Fruit fly (Drosophila melanogaster) whole organism, embryonic: Measurements from ENCODE around the gene Cip4.
A peak's percentile ranks its signal among the peaks of the same experiment; 100 is the strongest.

Experiments used
- Asciz ChIP-seq: fragments of 200-800 bp; sonication (Bioruptor generic); optimal IDR thresholded peaks from 2 replicates; lab custom pipeline; 2017; ENCODE audit warnings: missing biosample characterization, mild to moderate bottlenecking, missing genetic modification characterization, missing genetic modification reagents
- Bteb2 ChIP-seq: fragments of 200-800 bp; sonication (Bioruptor generic); optimal IDR thresholded peaks from 2 replicates; lab custom pipeline; 2016; ENCODE audit warnings: missing biosample characterization, missing genetic modification characterization
- CG11085 ChIP-seq: fragments of 200-800 bp; sonication (Bioruptor generic); IDR thresholded peaks from 2 replicates; pipeline ENCODE4 v1.3.6; 2022; ENCODE audit warnings: missing biosample characterization, missing genetic modification characterization
- CG11695 ChIP-seq: fragments of 200-800 bp; sonication (Bioruptor generic); IDR thresholded peaks from 3 replicates; pipeline ENCODE4 v1.3.6; 2022; ENCODE audit warnings: missing biosample characterization, missing genetic modification characterization
- CG12155 ChIP-seq: fragments of 200-800 bp; sonication (Bioruptor generic); optimal IDR thresholded peaks from 3 replicates; lab custom pipeline; 2016; ENCODE audit warnings: missing biosample characterization, missing genetic modification characterization
- CG12236 ChIP-seq: fragments of 200-800 bp; sonication (Bioruptor generic); optimal IDR thresholded peaks from 2 replicates; lab custom pipeline; 2016; ENCODE audit warnings: missing biosample characterization, missing genetic modification characterization
- CG12299 ChIP-seq: fragments of 200-800 bp; sonication (Bioruptor generic); optimal IDR thresholded peaks from 2 replicates; lab custom pipeline; 2018; ENCODE audit warnings: missing biosample characterization, mild to moderate bottlenecking, missing genetic modification characterization
- CG14441 ChIP-seq: fragments of 200-800 bp; sonication (Bioruptor generic); IDR thresholded peaks from 2 replicates; pipeline ENCODE4 v1.3.6; 2022; ENCODE audit warnings: missing biosample characterization, missing genetic modification characterization
- CG14965 ChIP-seq: fragments of 200-800 bp; sonication (Bioruptor generic); optimal IDR thresholded peaks from 2 replicates; lab custom pipeline; 2016; ENCODE audit warnings: missing biosample characterization, missing genetic modification characterization, borderline replicate concordance
- CG15011 ChIP-seq: fragments of 200-800 bp; sonication (Bioruptor generic); optimal IDR thresholded peaks from 3 replicates; lab custom pipeline; 2018; ENCODE audit warnings: missing biosample characterization, mild to moderate bottlenecking, missing genetic modification characterization
- CG18476 ChIP-seq: fragments of 200-800 bp; sonication (Bioruptor generic); optimal IDR thresholded peaks from 2 replicates; lab custom pipeline; 2016; ENCODE audit warnings: missing biosample characterization, mild to moderate bottlenecking, missing genetic modification characterization
- CG18619 ChIP-seq: fragments of 200-800 bp; sonication (Bioruptor generic); optimal IDR thresholded peaks from 3 replicates; lab custom pipeline; 2017; ENCODE audit warnings: missing biosample characterization, mild to moderate bottlenecking, missing genetic modification characterization
- CG2129 ChIP-seq: fragments of 200-800 bp; sonication (Bioruptor generic); IDR thresholded peaks from 2 replicates; pipeline ENCODE4 v1.3.6; 2022; ENCODE audit warnings: missing biosample characterization, missing genetic modification characterization; ENCODE audit not compliant: partially characterized antibody
- CG31441 ChIP-seq: fragments of 200-800 bp; sonication (Bioruptor generic); IDR thresholded peaks from 2 replicates; pipeline ENCODE4 v1.3.6; 2022; ENCODE audit warnings: missing biosample characterization, missing genetic modification characterization
- CG3163 ChIP-seq: fragments of 200-800 bp; sonication (Bioruptor generic); optimal IDR thresholded peaks from 3 replicates; lab custom pipeline; 2016; ENCODE audit warnings: missing biosample characterization, missing genetic modification characterization
- CG3407 ChIP-seq: fragments of 200-800 bp; sonication (Bioruptor generic); optimal IDR thresholded peaks from 2 replicates; lab custom pipeline; 2018; ENCODE audit warnings: missing biosample characterization, mild to moderate bottlenecking, missing genetic modification characterization
- CG34376 ChIP-seq: fragments of 200-800 bp; sonication (Bioruptor generic); optimal IDR thresholded peaks from 2 replicates; lab custom pipeline; 2018; ENCODE audit warnings: missing biosample characterization, mild to moderate bottlenecking, missing genetic modification characterization
- CG3995 ChIP-seq: fragments of 200-800 bp; sonication (Bioruptor generic); optimal IDR thresholded peaks from 3 replicates; lab custom pipeline; 2016; ENCODE audit warnings: missing biosample characterization, missing genetic modification characterization
- CG4282 ChIP-seq: fragments of 200-800 bp; sonication (Bioruptor generic); optimal IDR thresholded peaks from 2 replicates; lab custom pipeline; 2016; ENCODE audit warnings: missing biosample characterization, missing genetic modification characterization
- CG4617 ChIP-seq: fragments of 200-800 bp; sonication (Bioruptor generic); optimal IDR thresholded peaks from 3 replicates; lab custom pipeline; 2016; ENCODE audit warnings: missing biosample characterization, missing genetic modification characterization, borderline replicate concordance
- CG7357 ChIP-seq: fragments of 200-800 bp; sonication (Bioruptor generic); IDR thresholded peaks from 3 replicates; pipeline ENCODE4 v1.3.6; 2022; ENCODE audit warnings: missing biosample characterization, missing genetic modification characterization
- CG8281 ChIP-seq: fragments of 200-800 bp; sonication (Bioruptor generic); optimal IDR thresholded peaks from 2 replicates; lab custom pipeline; 2018; ENCODE audit warnings: missing biosample characterization, mild to moderate bottlenecking, missing genetic modification characterization, moderate library complexity
- CG9437 ChIP-seq: fragments of 200-800 bp; sonication (Bioruptor generic); optimal IDR thresholded peaks from 2 replicates; lab custom pipeline; 2018; ENCODE audit warnings: missing biosample characterization, mild to moderate bottlenecking, missing genetic modification characterization
- CG9797 ChIP-seq: fragments of 200-800 bp; sonication (Bioruptor generic); optimal IDR thresholded peaks from 3 replicates; lab custom pipeline; 2018; ENCODE audit warnings: missing biosample characterization, mild to moderate bottlenecking, missing genetic modification characterization
- Gug ChIP-seq: fragments of 200-800 bp; sonication (Bioruptor generic); IDR thresholded peaks from 4 replicates; pipeline ENCODE4 v1.3.6; 2022; ENCODE audit warnings: missing biosample characterization, missing genetic modification characterization
- HLHmδ ChIP-seq: fragments of 200-800 bp; sonication (Bioruptor generic); optimal IDR thresholded peaks from 2 replicates; lab custom pipeline; 2018; ENCODE audit warnings: missing biosample characterization, mild to moderate bottlenecking, missing genetic modification characterization, moderate library complexity
- HmgZ ChIP-seq: fragments of 200-800 bp; sonication (Bioruptor generic); optimal IDR thresholded peaks from 2 replicates; lab custom pipeline; 2018; ENCODE audit warnings: missing biosample characterization, mild to moderate bottlenecking, missing genetic modification characterization
- Mad ChIP-seq: fragments of 200-800 bp; sonication (Bioruptor generic); optimal IDR thresholded peaks from 2 replicates; lab custom pipeline; 2016; ENCODE audit warnings: missing biosample characterization, missing genetic modification characterization
- NC2β ChIP-seq: fragments of 200-800 bp; sonication (Bioruptor generic); optimal IDR thresholded peaks from 2 replicates; lab custom pipeline; 2016; ENCODE audit warnings: missing biosample characterization, missing genetic modification characterization
- NfI ChIP-seq: fragments of 200-800 bp; sonication (Bioruptor generic); optimal IDR thresholded peaks from 3 replicates; lab custom pipeline; 2018; ENCODE audit warnings: missing biosample characterization, mild to moderate bottlenecking, missing genetic modification characterization, moderate library complexity
- Ptx1 ChIP-seq: fragments of 200-800 bp; sonication (Bioruptor generic); IDR thresholded peaks from 2 replicates; pipeline ENCODE4 v1.3.6; 2022; ENCODE audit warnings: missing biosample characterization, missing genetic modification characterization
- Sin3A ChIP-seq: fragments of >200 bp; optimal IDR thresholded peaks from 2 replicates; lab custom pipeline; 2018
- btn ChIP-seq: fragments of 200-800 bp; sonication (Bioruptor generic); optimal IDR thresholded peaks from 2 replicates; lab custom pipeline; 2016; ENCODE audit warnings: missing biosample characterization, missing genetic modification characterization
- chm ChIP-seq: fragments of 200-800 bp; sonication (Bioruptor generic); IDR thresholded peaks from 2 replicates; pipeline ENCODE4 v1.3.6; 2022; ENCODE audit warnings: missing biosample characterization, missing genetic modification characterization
- crp ChIP-seq, 2 experiments: fragments of 200-800 bp; sonication (Bioruptor generic); optimal IDR thresholded peaks; 2 replicates in 1 of 2; 3 replicates in 1 of 2; lab custom pipeline; 2017; ENCODE audit warnings: missing biosample characterization in 2 of 2, missing genetic modification characterization in 2 of 2, mild to moderate bottlenecking in 1 of 2, moderate library complexity in 1 of 2
- dmrt11E ChIP-seq: fragments of 200-800 bp; sonication (Bioruptor generic); optimal IDR thresholded peaks from 3 replicates; lab custom pipeline; 2018; ENCODE audit warnings: missing biosample characterization, mild to moderate bottlenecking, missing genetic modification characterization, moderate library complexity
- hkb ChIP-seq, 2 experiments: fragments of 200-800 bp in 1 of 2; fragments of >200 bp in 1 of 2; sonication (Bioruptor generic) in 1 of 2; IDR thresholded peaks in 1 of 2; optimal IDR thresholded peaks in 1 of 2; 2 replicates each; pipeline versions ENCODE4 v1.3.6 to Lab custom; 2017 to 2022; ENCODE audit warnings: missing biosample characterization in 1 of 2, missing genetic modification characterization in 1 of 2
- kah ChIP-seq: fragments of 200-800 bp; sonication (Bioruptor generic); optimal IDR thresholded peaks from 2 replicates; lab custom pipeline; 2018; ENCODE audit warnings: missing biosample characterization, mild to moderate bottlenecking, missing genetic modification characterization
- lola ChIP-seq, 3 experiments: fragments of >200 bp in 2 of 3; fragments of 200-800 bp in 1 of 3; sonication (Bioruptor generic) in 1 of 3; optimal IDR thresholded peaks; 2 replicates each; lab custom pipeline; 2017 to 2019; ENCODE audit warnings: missing biosample characterization in 3 of 3, missing genetic modification characterization in 3 of 3, mild to moderate bottlenecking in 1 of 3, moderate library complexity in 1 of 3
- otp ChIP-seq: fragments of 200-800 bp; sonication (Bioruptor generic); IDR thresholded peaks from 3 replicates; pipeline ENCODE4, ENCODE4 v1.3.6; 2022; ENCODE audit warnings: missing biosample characterization, missing genetic modification characterization
- pan ChIP-seq, 4 experiments: fragments of >200 bp in 3 of 4; fragments of 200-800 bp in 1 of 4; sonication (Bioruptor generic) in 1 of 4; optimal IDR thresholded peaks in 3 of 4; IDR thresholded peaks in 1 of 4; 2 replicates each; pipeline versions ENCODE4 v1.3.6 to Lab custom; 2017 to 2022; ENCODE audit warnings: missing biosample characterization in 2 of 4, missing genetic modification characterization in 2 of 4, mixed read lengths in 1 of 4
- peb ChIP-seq: fragments of 200-800 bp; sonication (Bioruptor generic); IDR thresholded peaks from 2 replicates; pipeline ENCODE4 v1.3.6; 2022; ENCODE audit warnings: missing biosample characterization, missing genetic modification characterization
- pho ChIP-seq: fragments of 200-800 bp; sonication (Bioruptor generic); optimal IDR thresholded peaks from 2 replicates; lab custom pipeline; 2016; ENCODE audit warnings: missing biosample characterization, missing genetic modification characterization
- pnt ChIP-seq: fragments of 200-800 bp; sonication (Bioruptor generic); optimal IDR thresholded peaks from 3 replicates; lab custom pipeline; 2016; ENCODE audit warnings: missing biosample characterization, missing genetic modification characterization
- row ChIP-seq: fragments of 200-800 bp; sonication (Bioruptor generic); IDR thresholded peaks from 3 replicates; pipeline ENCODE4 v1.3.6; 2022; ENCODE audit warnings: missing biosample characterization, missing genetic modification characterization
- trem ChIP-seq: fragments of 200-800 bp; optimal IDR thresholded peaks from 3 replicates; lab custom pipeline; 2019; ENCODE audit warnings: missing biosample characterization, mild to moderate bottlenecking, missing genetic modification characterization, moderate library complexity
- tup ChIP-seq: fragments of 200-800 bp; sonication (Bioruptor generic); optimal IDR thresholded peaks from 2 replicates; lab custom pipeline; 2016; ENCODE audit warnings: missing biosample characterization, mild to moderate bottlenecking, missing genetic modification characterization, moderate library complexity
- vnd ChIP-seq: fragments of 200-800 bp; sonication (Bioruptor generic); IDR thresholded peaks from 3 replicates; pipeline ENCODE4 v1.3.6; 2022; ENCODE audit warnings: missing biosample characterization, missing genetic modification characterization; ENCODE audit not compliant: partially characterized antibody
- vvl ChIP-seq: fragments of 200-800 bp; sonication (Bioruptor generic); IDR thresholded peaks from 2 replicates; pipeline ENCODE4 v1.3.6; 2022; ENCODE audit warnings: missing biosample characterization, missing genetic modification characterization

Cip4 gene

dm6 chr3L:4292120-4292697, 71.7 kb downstream of the Cip4 start, which contains the start of the genes CG15012 and Fdx2 (continued):
- peak; percentile 21 for TF ChIP-seq pnt (GFP tag; lab: Kevin White, UChicago)
- no peak for TF ChIP-seq hkb (optimal IDR thresholded peaks at IDR 0.05; lab: Kevin White, UChicago)
- no peak for TF ChIP-seq hkb (GFP tag; IDR thresholded peaks at IDR 0.05; lab: Robert Waterston, UW)
- no peak for TF ChIP-seq CG3407 (GFP tag; lab: Kevin White, UChicago)
- peak; percentile 41 for TF ChIP-seq CG34376 (GFP tag; lab: Kevin White, UChicago)
- TF ChIP-seq HmgZ (tag; lab: Kevin White, UChicago): peak; percentile 73
- TF ChIP-seq trem: peak; percentile 80
- no peak for TF ChIP-seq CG11085
- TF ChIP-seq pan (optimal IDR thresholded peaks at IDR 0.05; lab: Kevin White, UChicago): no peak
- TF ChIP-seq pan (GFP tag; optimal IDR thresholded peaks at IDR 0.05 in 1 of 2, IDR thresholded peaks at IDR 0.05 in 1 of 2): no peak
- TF ChIP-seq vnd: no peak
- TF ChIP-seq CG11695 (GFP tag; lab: Robert Waterston, UW): 0 out of 3 replicates have a peak, but pooled peaks have one; percentile 18
- no peak for TF ChIP-seq CG14441 (GFP tag; lab: Robert Waterston, UW)
- TF ChIP-seq Asciz (GFP tag; lab: Kevin White, UChicago): no peak
- no peak for TF ChIP-seq CG4282 (GFP tag; lab: Kevin White, UChicago)
- no peak for TF ChIP-seq tup
- TF ChIP-seq pho (GFP tag; lab: Kevin White, UChicago): no peak
- TF ChIP-seq lola (GFP tag; optimal IDR thresholded peaks at IDR 0.05; lab: Kevin White, UChicago): peak in 1 of 3 experiments; percentile 31
- no peak for TF ChIP-seq CG18476
- TF ChIP-seq dmrt11E (tag; lab: Kevin White, UChicago): no peak
- no peak for TF ChIP-seq CG2129 (GFP tag; lab: Robert Waterston, UW)
- peak; percentile 96 for TF ChIP-seq CG4617 (GFP tag; lab: Kevin White, UChicago)
- TF ChIP-seq Bteb2 (GFP tag; lab: Kevin White, UChicago): no peak
- TF ChIP-seq CG31441 (GFP tag; lab: Robert Waterston, UW): 0 out of 2 replicates have a peak, but pooled peaks have one; percentile 24
- no peak for TF ChIP-seq kah (GFP tag; lab: Kevin White, UChicago)
- peak; percentile 28 for TF ChIP-seq CG9437
- no peak for TF ChIP-seq btn (GFP tag; lab: Kevin White, UChicago)
- peak; percentile 82 for TF ChIP-seq Sin3A (lab: Kevin White, UChicago)
- TF ChIP-seq vvl (GFP tag; lab: Robert Waterston, UW): peak; percentile 59
- peak; percentile 87 for TF ChIP-seq CG9797 (GFP tag; lab: Kevin White, UChicago)
- no peak for TF ChIP-seq Gug (GFP tag; lab: Robert Waterston, UW)
- peak; percentile 84 for TF ChIP-seq row
- no peak for TF ChIP-seq CG3163
- TF ChIP-seq CG12155 (GFP tag; lab: Kevin White, UChicago): peak; percentile 12
- TF ChIP-seq CG18619 (GFP tag; lab: Kevin White, UChicago): no peak
- TF ChIP-seq CG12236: no peak
- TF ChIP-seq CG7357 (GFP tag; lab: Robert Waterston, UW): peak; percentile 98
- no peak for TF ChIP-seq NfI (GFP tag; lab: Kevin White, UChicago)
- TF ChIP-seq HLHmδ (GFP tag; lab: Kevin White, UChicago): no peak
- TF ChIP-seq Mad: peak; percentile 29
- no peak for TF ChIP-seq CG14965 (GFP tag; lab: Kevin White, UChicago)
- TF ChIP-seq otp (GFP tag; lab: Robert Waterston, UW): no peak
- no peak for TF ChIP-seq chm (GFP tag; lab: Robert Waterston, UW)
- TF ChIP-seq NC2β (GFP tag; lab: Kevin White, UChicago): peak; percentile 23
- no peak for TF ChIP-seq CG15011 (GFP tag; lab: Kevin White, UChicago)
- TF ChIP-seq CG8281 (tag; lab: Kevin White, UChicago): no peak
- TF ChIP-seq peb: no peak
- TF ChIP-seq Ptx1 (GFP tag; lab: Robert Waterston, UW): 0 out of 2 replicates have a peak, but pooled peaks have one; percentile 6
- peak; percentile 15 for TF ChIP-seq CG12299 (tag; lab: Kevin White, UChicago)
- peak; percentile 44 for TF ChIP-seq CG3995
- peak in 1 of 2 experiments; percentile 29 for TF ChIP-seq crp (GFP tag; optimal IDR thresholded peaks at IDR 0.05; lab: Kevin White, UChicago)
